Fruit fly (Drosophila melanogaster) S2 (cell line): ENCODE measurements around the gene CG32266.

Experiments used
- CG8478 ChIP-seq: fragments of >200 bp; optimal IDR thresholded peaks from 2 replicates; lab custom pipeline; 2018
- CTCF ChIP-seq, 2 experiments: fragments of >200 bp; optimal IDR thresholded peaks; 2 replicates each; lab custom pipeline; 2018

DNA sequence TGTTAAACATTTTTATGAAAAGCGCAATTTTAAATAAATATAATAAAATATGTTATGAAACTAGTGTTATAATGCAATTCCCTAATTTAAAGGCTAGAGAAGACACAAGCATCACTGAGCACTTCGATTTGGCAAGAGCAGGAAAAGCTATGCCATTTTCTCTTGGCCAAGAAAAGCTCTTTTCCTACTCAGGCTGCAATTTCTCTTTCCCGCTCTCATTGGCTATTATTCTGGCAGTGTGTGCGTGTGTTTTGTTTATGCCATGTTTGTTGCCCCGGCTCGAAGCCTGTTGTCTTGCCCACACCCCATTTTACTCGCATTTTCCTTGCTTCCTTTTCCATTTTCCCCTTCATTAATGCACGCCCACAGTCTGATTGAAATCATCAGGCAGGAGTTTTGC is 43.3 kb upstream of the CG32266 start:
- TF ChIP-seq CG8478 (no peak), CTCF (optimal IDR thresholded peaks at IDR 0.05; lab: Kevin White, UChicago) (no peak)
